1 fruit fly cellular context compared by ENCODE assay signal in the genomic region with DNA sequence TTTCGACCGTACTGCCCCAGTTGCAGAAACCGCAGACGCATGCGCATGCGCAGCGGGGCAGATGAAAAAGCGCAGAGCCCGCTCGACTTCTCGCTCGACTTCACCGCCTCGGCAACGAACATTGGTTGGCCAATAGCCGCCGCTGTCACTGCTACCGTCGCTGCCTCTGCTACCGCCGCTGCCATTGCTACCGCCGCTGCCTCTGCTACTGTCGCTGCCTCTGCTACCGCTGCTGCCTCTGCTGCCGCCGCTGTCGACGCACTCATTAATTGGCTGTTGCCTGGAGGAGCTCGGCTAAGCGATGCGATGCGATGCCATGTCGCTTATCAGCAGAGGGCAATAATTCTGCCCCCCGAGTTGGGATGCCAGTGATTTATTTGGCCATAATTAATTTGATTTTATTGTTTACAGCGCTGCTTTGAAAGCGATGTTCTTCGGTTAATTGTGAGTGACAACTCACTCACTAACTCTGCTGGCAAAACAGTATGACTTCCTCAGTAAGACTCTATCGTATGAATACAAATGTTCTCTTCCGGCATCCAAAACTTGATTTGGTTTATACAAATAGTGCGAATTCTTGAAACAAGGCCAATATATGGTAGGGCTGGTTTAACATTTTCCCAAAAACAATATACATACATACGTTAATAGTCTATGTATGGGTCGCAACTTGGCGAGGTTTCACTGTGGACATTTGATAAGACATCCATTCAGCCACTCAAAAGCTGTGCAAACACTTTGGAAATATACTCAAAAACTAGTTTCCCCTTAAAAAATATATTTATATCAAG.
A peak's percentile ranks its signal among the peaks of the same experiment; 100 is the strongest.
TF ChIP-seq lines count a peak whose summit lies in the region.

No protein-coding gene starts in this region.

TF ChIP-seq in whole organism, embryonic, 481 proteins besides CTCF, POLR2A, EP300 and RAD21 (continued from another document and continues in another):
- TF ChIP-seq CG7271 (tag; optimal IDR thresholded peaks at IDR 0.05; lab: Kevin White, UChicago) (no peak), gcm (GFP tag; optimal IDR thresholded peaks at IDR 0.05; lab: Kevin White, UChicago) (no peak), gsb-n (tag; optimal IDR thresholded peaks at IDR 0.05; lab: Kevin White, UChicago) (no peak), MBD-R2 (GFP tag; IDR thresholded peaks at IDR 0.05; lab: Robert Waterston, UW) (no peak), CG4820 (GFP tag; optimal IDR thresholded peaks at IDR 0.05; lab: Kevin White, UChicago) (no peak), CG13287 (GFP tag; IDR thresholded peaks at IDR 0.05; lab: Robert Waterston, UW; ENCODE audit: partially characterized antibody) (no peak), CG34376 (GFP tag; optimal IDR thresholded peaks at IDR 0.05; lab: Kevin White, UChicago) (no peak), tin (GFP tag; optimal IDR thresholded peaks at IDR 0.05; lab: Kevin White, UChicago) (no peak), CG3407 (GFP tag; optimal IDR thresholded peaks at IDR 0.05; lab: Kevin White, UChicago) (no peak), abd-A (tag; optimal IDR thresholded peaks at IDR 0.05; lab: Kevin White, UChicago) (no peak), bcd (GFP tag; optimal IDR thresholded peaks at IDR 0.05; lab: Kevin White, UChicago) (no peak), Doc3 (GFP tag; IDR thresholded peaks at IDR 0.05; lab: Robert Waterston, UW; ENCODE audit: partially characterized antibody) (no peak), schlank (tag; optimal IDR thresholded peaks at IDR 0.05; lab: Kevin White, UChicago) (no peak), ham (GFP tag; IDR thresholded peaks at IDR 0.05; lab: Robert Waterston, UW) (no peak), odd (GFP tag; optimal IDR thresholded peaks at IDR 0.05; lab: Kevin White, UChicago) (no peak), Atf6 (GFP tag; IDR thresholded peaks at IDR 0.05; lab: Robert Waterston, UW) (peak; percentile 23; the same call in 1 of the 2 replicates), Hmx (GFP tag; optimal IDR thresholded peaks at IDR 0.05; lab: Kevin White, UChicago) (no peak), CG13424 (tag; optimal IDR thresholded peaks at IDR 0.05; lab: Kevin White, UChicago) (peak; percentile 26), mam (GFP tag; optimal IDR thresholded peaks at IDR 0.05; lab: Kevin White, UChicago) (no peak), CG6683 (GFP tag; optimal IDR thresholded peaks at IDR 0.05; lab: Kevin White, UChicago) (no peak), Rx (GFP tag; IDR thresholded peaks at IDR 0.05; lab: Robert Waterston, UW) (no peak), her (GFP tag; optimal IDR thresholded peaks at IDR 0.05; lab: Kevin White, UChicago) (no peak), CG1832 (GFP tag; optimal IDR thresholded peaks at IDR 0.05; lab: Kevin White, UChicago) (no peak), grn (GFP tag; optimal IDR thresholded peaks at IDR 0.05; lab: Kevin White, UChicago) (no peak), CG17829 (tag; optimal IDR thresholded peaks at IDR 0.05; lab: Kevin White, UChicago) (no peak), CG2202 (tag; optimal IDR thresholded peaks at IDR 0.05; lab: Kevin White, UChicago) (no peak), CG15269 (tag; optimal IDR thresholded peaks at IDR 0.05; lab: Kevin White, UChicago) (peak; percentile 55), lab (GFP tag; optimal IDR thresholded peaks at IDR 0.05; lab: Kevin White, UChicago) (peak; percentile 38), CG14860 (GFP tag; IDR thresholded peaks at IDR 0.05; lab: Robert Waterston, UW; ENCODE audit: partially characterized antibody) (no peak), GATAe (GFP tag; conservative IDR thresholded peaks at IDR 0.05; lab: Robert Waterston, UW) (no peak), HLHmδ (GFP tag; optimal IDR thresholded peaks at IDR 0.05; lab: Kevin White, UChicago) (no peak), eve (GFP tag; optimal IDR thresholded peaks at IDR 0.05; lab: Kevin White, UChicago) (no peak), Ravus (GFP tag; IDR thresholded peaks at IDR 0.05; lab: Robert Waterston, UW) (no peak), fd102C (GFP tag; optimal IDR thresholded peaks at IDR 0.05; lab: Kevin White, UChicago) (no peak), CG7928 (GFP tag; optimal IDR thresholded peaks at IDR 0.05; lab: Kevin White, UChicago) (no peak), HmgZ (tag; optimal IDR thresholded peaks at IDR 0.05; lab: Kevin White, UChicago) (peak; percentile 36), slbo (GFP tag; IDR thresholded peaks at IDR 0.05; lab: Robert Waterston, UW) (peak; percentile 54; the same call in 1 of the 2 replicates), CG10431 (GFP tag; optimal IDR thresholded peaks at IDR 0.05; lab: Kevin White, UChicago) (no peak), CG12299 (tag; optimal IDR thresholded peaks at IDR 0.05; lab: Kevin White, UChicago) (no peak), Ets97D (GFP tag; optimal IDR thresholded peaks at IDR 0.05; lab: Kevin White, UChicago) (no peak), CG1024 (GFP tag; IDR thresholded peaks at IDR 0.05; lab: Robert Waterston, UW) (no peak), gfzf (GFP tag; optimal IDR thresholded peaks at IDR 0.05; lab: Kevin White, UChicago) (no peak), Spps (tag; optimal IDR thresholded peaks at IDR 0.05; lab: Kevin White, UChicago) (no peak), CG2199 (GFP tag; IDR thresholded peaks at IDR 0.05; lab: Robert Waterston, UW) (no peak), CG15696 (tag; optimal IDR thresholded peaks at IDR 0.05; lab: Kevin White, UChicago) (no peak), CG17802 (tag; optimal IDR thresholded peaks at IDR 0.05; lab: Kevin White, UChicago) (no peak), nau (GFP tag; optimal IDR thresholded peaks at IDR 0.05; lab: Kevin White, UChicago) (no peak), nmo (GFP tag; optimal IDR thresholded peaks at IDR 0.05; lab: Kevin White, UChicago) (peak; percentile 26), D19A (tag; optimal IDR thresholded peaks at IDR 0.05; lab: Kevin White, UChicago) (no peak), h (optimal IDR thresholded peaks at IDR 0.05; lab: Kevin White, UChicago) (no peak), CG16863 (GFP tag; optimal IDR thresholded peaks at IDR 0.05; lab: Kevin White, UChicago) (no peak), CG8944 (GFP tag; optimal IDR thresholded peaks at IDR 0.05; lab: Kevin White, UChicago) (no peak), Dbx (GFP tag; IDR thresholded peaks at IDR 0.05; lab: Robert Waterston, UW) (no peak), ap (GFP tag; IDR thresholded peaks at IDR 0.05; lab: Robert Waterston, UW) (no peak), CG14965 (GFP tag; optimal IDR thresholded peaks at IDR 0.05; lab: Kevin White, UChicago; ENCODE audit: borderline replicate concordance) (no peak), dmrt11E (tag; optimal IDR thresholded peaks at IDR 0.05; lab: Kevin White, UChicago) (no peak), CG18619 (GFP tag; optimal IDR thresholded peaks at IDR 0.05; lab: Kevin White, UChicago) (no peak), CG7786 (GFP tag; optimal IDR thresholded peaks at IDR 0.05; lab: Kevin White, UChicago) (peak; percentile 0), CG10543 (GFP tag; optimal IDR thresholded peaks at IDR 0.05; lab: Kevin White, UChicago) (no peak), CG7987 (GFP tag; optimal IDR thresholded peaks at IDR 0.05; lab: Kevin White, UChicago) (no peak), CG14050 (GFP tag; IDR thresholded peaks at IDR 0.05; lab: Robert Waterston, UW) (no peak), CG8765 (GFP tag; IDR thresholded peaks at IDR 0.05; lab: Robert Waterston, UW) (no peak), Chrac-16 (GFP tag; optimal IDR thresholded peaks at IDR 0.05; lab: Kevin White, UChicago) (no peak), CG1233 (GFP tag; optimal IDR thresholded peaks at IDR 0.05; lab: Kevin White, UChicago) (no peak), repo (GFP tag; optimal IDR thresholded peaks at IDR 0.05; lab: Kevin White, UChicago) (no peak), CG7745 (tag; optimal IDR thresholded peaks at IDR 0.05; lab: Kevin White, UChicago) (no peak), lmd (GFP tag; IDR thresholded peaks at IDR 0.05; lab: Robert Waterston, UW) (peak; percentile 49; the same call in 1 of the 2 replicates), CG18011 (GFP tag; optimal IDR thresholded peaks at IDR 0.05; lab: Kevin White, UChicago) (no peak), CG8089 (GFP tag; optimal IDR thresholded peaks at IDR 0.05; lab: Kevin White, UChicago) (no peak), sna (GFP tag; IDR thresholded peaks at IDR 0.05; lab: Robert Waterston, UW; ENCODE audit: partially characterized antibody) (no peak), CG32532 (GFP tag; IDR thresholded peaks at IDR 0.05; lab: Robert Waterston, UW) (peak; percentile 37; the same call in 1 of the 2 replicates), Hr51 (GFP tag; optimal IDR thresholded peaks at IDR 0.05; lab: Kevin White, UChicago) (peak in 1 of 2 experiments; percentile 49), lilli (GFP tag; optimal IDR thresholded peaks at IDR 0.05; lab: Kevin White, UChicago) (no peak), corto (GFP tag; optimal IDR thresholded peaks at IDR 0.05; lab: Kevin White, UChicago) (no peak), CG11723 (GFP tag; optimal IDR thresholded peaks at IDR 0.05; lab: Kevin White, UChicago) (no peak), gt (GFP tag; IDR thresholded peaks at IDR 0.05; lab: Robert Waterston, UW) (no peak), ken (GFP tag; IDR thresholded peaks at IDR 0.05; lab: Robert Waterston, UW) (0 out of 3 replicates have a peak, but pooled peaks have one; percentile 10), zfh2 (GFP tag; optimal IDR thresholded peaks at IDR 0.05; lab: Kevin White, UChicago) (peak; percentile 38), ATbp (GFP tag; optimal IDR thresholded peaks at IDR 0.05; lab: Kevin White, UChicago) (peak; percentile 7), ftz-f1 (GFP tag; optimal IDR thresholded peaks at IDR 0.05; lab: Kevin White, UChicago) (no peak), cwo (GFP tag; optimal IDR thresholded peaks at IDR 0.05; lab: Kevin White, UChicago) (peak; percentile 16), chinmo (GFP tag; IDR thresholded peaks at IDR 0.05; lab: Robert Waterston, UW; ENCODE audit: partially characterized antibody) (0 out of 4 replicates have a peak, but pooled peaks have one; percentile 45), CG8924 (tag; optimal IDR thresholded peaks at IDR 0.05; lab: Kevin White, UChicago) (peak; percentile 5), Sry-β (GFP tag; optimal IDR thresholded peaks at IDR 0.05; lab: Kevin White, UChicago) (no peak), CG34224 (GFP tag; IDR thresholded peaks at IDR 0.05; lab: Robert Waterston, UW; ENCODE audit: partially characterized antibody) (0 out of 3 replicates have a peak, but pooled peaks have one; percentile 12), CG32767 (GFP tag; IDR thresholded peaks at IDR 0.05; lab: Robert Waterston, UW) (no peak), cg (GFP tag; optimal IDR thresholded peaks at IDR 0.05; lab: Kevin White, UChicago) (no peak), CG9437 (GFP tag; optimal IDR thresholded peaks at IDR 0.05; lab: Kevin White, UChicago) (no peak), Dfd (GFP tag; optimal IDR thresholded peaks at IDR 0.05; lab: Kevin White, UChicago) (no peak), tll (GFP tag; optimal IDR thresholded peaks at IDR 0.05; lab: Kevin White, UChicago) (no peak), BEAF-32 (GFP tag; optimal IDR thresholded peaks at IDR 0.05; lab: Kevin White, UChicago) (no peak), CG1647 (GFP tag; optimal IDR thresholded peaks at IDR 0.05; lab: Kevin White, UChicago) (no peak), Dref (GFP tag; IDR thresholded peaks at IDR 0.05; lab: Robert Waterston, UW) (no peak), pzg (GFP tag; optimal IDR thresholded peaks at IDR 0.05; lab: Kevin White, UChicago) (no peak), emc (GFP tag; optimal IDR thresholded peaks at IDR 0.05; lab: Kevin White, UChicago) (no peak), kay (GFP tag; optimal IDR thresholded peaks at IDR 0.05; lab: Kevin White, UChicago) (no peak), CG14710 (tag; optimal IDR thresholded peaks at IDR 0.05; lab: Kevin White, UChicago) (no peak), fu2 (GFP tag; optimal IDR thresholded peaks at IDR 0.05; lab: Kevin White, UChicago) (no peak), tup (GFP tag; optimal IDR thresholded peaks at IDR 0.05; lab: Kevin White, UChicago) (no peak), dm (GFP tag; optimal IDR thresholded peaks at IDR 0.05; lab: Kevin White, UChicago) (no peak), CkIIα-i1 (GFP tag; IDR thresholded peaks at IDR 0.05; lab: Robert Waterston, UW) (no peak), chn (GFP tag; optimal IDR thresholded peaks at IDR 0.05; lab: Kevin White, UChicago) (no peak), CG13775 (GFP tag; optimal IDR thresholded peaks at IDR 0.05; lab: Kevin White, UChicago) (no peak), Nf-YC (tag; optimal IDR thresholded peaks at IDR 0.05; lab: Kevin White, UChicago) (no peak), Hr3 (GFP tag; optimal IDR thresholded peaks at IDR 0.05; lab: Kevin White, UChicago) (no peak), sug (tag; optimal IDR thresholded peaks at IDR 0.05; lab: Kevin White, UChicago) (peak; percentile 38), crol (GFP tag; IDR thresholded peaks at IDR 0.05; lab: Robert Waterston, UW) (no peak), CG6254 (GFP tag; optimal IDR thresholded peaks at IDR 0.05; lab: Kevin White, UChicago) (no peak), crp (GFP tag; optimal IDR thresholded peaks at IDR 0.05; lab: Kevin White, UChicago) (no peak), slp2 (GFP tag; optimal IDR thresholded peaks at IDR 0.05; lab: Kevin White, UChicago) (no peak), CG10147 (GFP tag; optimal IDR thresholded peaks at IDR 0.05; lab: Kevin White, UChicago) (no peak), Kr (GFP tag; optimal IDR thresholded peaks at IDR 0.05; lab: Kevin White, UChicago) (no peak), Ets65A (GFP tag; lab: Kevin White, UChicago) (no peak), lbe (GFP tag; optimal IDR thresholded peaks at IDR 0.05; lab: Kevin White, UChicago) (no peak), aop (GFP tag; IDR thresholded peaks at IDR 0.05; lab: Robert Waterston, UW) (no peak), CG10565 (GFP tag; optimal IDR thresholded peaks at IDR 0.05; lab: Kevin White, UChicago) (no peak), CG12659 (GFP tag; optimal IDR thresholded peaks at IDR 0.05; lab: Kevin White, UChicago) (no peak), hb (GFP tag; IDR thresholded peaks at IDR 0.05; lab: Robert Waterston, UW; ENCODE audit: partially characterized antibody) (no peak), danr (GFP tag; IDR thresholded peaks at IDR 0.05; lab: Robert Waterston, UW) (no peak), CG17359 (tag; optimal IDR thresholded peaks at IDR 0.05; lab: Kevin White, UChicago) (no peak), CG6765 (GFP tag; optimal IDR thresholded peaks at IDR 0.05; lab: Kevin White, UChicago) (no peak), CG2120 (GFP tag; optimal IDR thresholded peaks at IDR 0.05; lab: Kevin White, UChicago) (peak; percentile 72), CG5245 (GFP tag; optimal IDR thresholded peaks at IDR 0.05; lab: Kevin White, UChicago) (no peak), jumu (GFP tag; optimal IDR thresholded peaks at IDR 0.05; lab: Kevin White, UChicago) (no peak), CG2875 (GFP tag; optimal IDR thresholded peaks at IDR 0.05; lab: Kevin White, UChicago) (no peak), dmrt99B (tag; optimal IDR thresholded peaks at IDR 0.05; lab: Kevin White, UChicago) (peak; percentile 30), Bgb (GFP tag; IDR thresholded peaks at IDR 0.05; lab: Robert Waterston, UW; ENCODE audit: partially characterized antibody) (no peak)
